Fruit fly (Drosophila melanogaster) whole organism, embryonic: Measurements from ENCODE around the gene Evi5.

ENCODE experiments used
- CG10147 ChIP-seq: fragments of 200-800 bp; sonication (Bioruptor generic); optimal IDR thresholded peaks from 2 replicates; lab custom pipeline; 2019; ENCODE audit warnings: missing biosample characterization, mild to moderate bottlenecking, missing genetic modification characterization, moderate library complexity
- CG1602 ChIP-seq: fragments of 200-800 bp; sonication (Bioruptor generic); optimal IDR thresholded peaks from 3 replicates; lab custom pipeline; 2016; ENCODE audit warnings: missing biosample characterization, missing genetic modification characterization
- CG18764 ChIP-seq: fragments of 200-800 bp; sonication (Bioruptor generic); optimal IDR thresholded peaks from 3 replicates; lab custom pipeline; 2016; ENCODE audit warnings: missing biosample characterization, missing genetic modification characterization
- CG7372 ChIP-seq: fragments of 200-800 bp; sonication (Bioruptor generic); IDR thresholded peaks from 2 replicates; pipeline ENCODE4 v1.3.6; 2022; ENCODE audit warnings: missing biosample characterization, missing genetic modification characterization
- CTCF ChIP-seq: fragments of 200-800 bp; sonication (Bioruptor generic); optimal IDR thresholded peaks from 2 replicates; lab custom pipeline; 2017; ENCODE audit warnings: missing biosample characterization, mild to moderate bottlenecking, missing genetic modification characterization, moderate library complexity
- Vsx1 ChIP-seq: fragments of 200-800 bp; sonication (Bioruptor generic); optimal IDR thresholded peaks from 2 replicates; lab custom pipeline; 2017; ENCODE audit warnings: missing biosample characterization, mild to moderate bottlenecking, missing genetic modification characterization, missing genetic modification reagents
- cad ChIP-seq: fragments of >200 bp; optimal IDR thresholded peaks from 2 replicates; lab custom pipeline; 2017; ENCODE audit warnings: missing biosample characterization, missing genetic modification characterization
- disco-r ChIP-seq: fragments of 200-800 bp; sonication (Bioruptor generic); optimal IDR thresholded peaks from 2 replicates; lab custom pipeline; 2016; ENCODE audit warnings: missing biosample characterization, missing genetic modification characterization
- dpn ChIP-seq, 2 experiments: fragments of 200-800 bp; sonication (Bioruptor generic); optimal IDR thresholded peaks; 3 replicates each; lab custom pipeline; 2016; ENCODE audit warnings: missing biosample characterization in 2 of 2, missing genetic modification characterization in 2 of 2
- hbn ChIP-seq: fragments of 200-800 bp; sonication (Bioruptor generic); IDR thresholded peaks from 2 replicates; pipeline ENCODE4 v1.3.6; 2022; ENCODE audit warnings: missing biosample characterization, missing genetic modification characterization; ENCODE audit not compliant: partially characterized antibody
- pb ChIP-seq: fragments of 200-800 bp; sonication (Bioruptor generic); optimal IDR thresholded peaks from 3 replicates; lab custom pipeline; 2016; ENCODE audit warnings: missing biosample characterization, missing genetic modification characterization
- repo ChIP-seq: fragments of 200-800 bp; sonication (Bioruptor generic); optimal IDR thresholded peaks from 2 replicates; lab custom pipeline; 2016; ENCODE audit warnings: missing biosample characterization, missing genetic modification characterization
- z ChIP-seq: fragments of 200-800 bp; sonication (Bioruptor generic); IDR thresholded peaks from 3 replicates; pipeline ENCODE4 v1.3.6; 2022; ENCODE audit warnings: missing biosample characterization, missing genetic modification characterization

dm6 chrX:11483297-11483696, 29.1 kb upstream of the Evi5 start, which contains the start of gene Uba5:
- TF ChIP-seq z (no peak), disco-r (GFP tag; lab: Kevin White, UChicago) (no peak), CTCF (no peak), dpn (GFP tag; optimal IDR thresholded peaks at IDR 0.05; lab: Kevin White, UChicago) (no peak), hbn (GFP tag; lab: Robert Waterston, UW) (0 out of 2 replicates have a peak, but pooled peaks have one; percentile 18), repo (GFP tag; lab: Kevin White, UChicago) (no peak), CG10147 (no peak), CG18764 (no peak), CG7372 (GFP tag; lab: Robert Waterston, UW) (no peak), cad (no peak), CG1602 (GFP tag; lab: Kevin White, UChicago) (no peak), Vsx1 (GFP tag; lab: Kevin White, UChicago) (no peak), pb (no peak)
